Fruit fly (Drosophila melanogaster) whole organism, embryonic: ENCODE data around the gene Pcyt1.
A peak's percentile ranks its signal among the peaks of the same experiment; 100 is the strongest.

Experiments
- Atf-2 ChIP-seq: fragments of 200-800 bp; sonication (Bioruptor generic); optimal IDR thresholded peaks from 2 replicates; lab custom pipeline; 2016; ENCODE audit warnings: missing biosample characterization, missing genetic modification characterization
- B-H1 ChIP-seq: fragments of 200-800 bp; sonication (Bioruptor generic); IDR thresholded peaks from 3 replicates; pipeline ENCODE4 v1.3.6; 2022; ENCODE audit warnings: missing biosample characterization, missing genetic modification characterization
- CG12236 ChIP-seq: fragments of 200-800 bp; sonication (Bioruptor generic); optimal IDR thresholded peaks from 2 replicates; lab custom pipeline; 2016; ENCODE audit warnings: missing biosample characterization, missing genetic modification characterization
- CG12391 ChIP-seq: fragments of 200-800 bp; sonication (Bioruptor generic); optimal IDR thresholded peaks from 3 replicates; lab custom pipeline; 2018; ENCODE audit warnings: missing biosample characterization, mild to moderate bottlenecking, missing genetic modification characterization, moderate library complexity
- CG12942 ChIP-seq: fragments of 200-800 bp; sonication (Bioruptor generic); optimal IDR thresholded peaks from 3 replicates; lab custom pipeline; 2016; ENCODE audit warnings: missing biosample characterization, missing genetic modification characterization
- CG13424 ChIP-seq: fragments of 200-800 bp; sonication (Bioruptor generic); optimal IDR thresholded peaks from 2 replicates; lab custom pipeline; 2019; ENCODE audit warnings: missing biosample characterization, mild to moderate bottlenecking, missing genetic modification characterization, moderate library complexity
- CG13624 ChIP-seq: fragments of 200-800 bp; sonication (Bioruptor generic); optimal IDR thresholded peaks from 2 replicates; lab custom pipeline; 2016; ENCODE audit warnings: missing biosample characterization, missing genetic modification characterization
- CG14441 ChIP-seq: fragments of 200-800 bp; sonication (Bioruptor generic); IDR thresholded peaks from 2 replicates; pipeline ENCODE4 v1.3.6; 2022; ENCODE audit warnings: missing biosample characterization, missing genetic modification characterization
- CG2712 ChIP-seq: fragments of 200-800 bp; optimal IDR thresholded peaks from 3 replicates; lab custom pipeline; 2019; ENCODE audit warnings: missing biosample characterization, mild to moderate bottlenecking, missing genetic modification characterization, moderate library complexity
- CG2875 ChIP-seq: fragments of 200-800 bp; sonication (Bioruptor generic); optimal IDR thresholded peaks from 2 replicates; lab custom pipeline; 2017; ENCODE audit warnings: missing biosample characterization, mild to moderate bottlenecking, missing genetic modification characterization, missing genetic modification reagents
- CG31388 ChIP-seq: fragments of 200-800 bp; sonication (Bioruptor generic); optimal IDR thresholded peaks from 2 replicates; lab custom pipeline; 2016; ENCODE audit warnings: missing biosample characterization, missing genetic modification characterization
- CG31441 ChIP-seq: fragments of 200-800 bp; sonication (Bioruptor generic); IDR thresholded peaks from 2 replicates; pipeline ENCODE4 v1.3.6; 2022; ENCODE audit warnings: missing biosample characterization, missing genetic modification characterization
- CG3407 ChIP-seq: fragments of 200-800 bp; sonication (Bioruptor generic); optimal IDR thresholded peaks from 2 replicates; lab custom pipeline; 2018; ENCODE audit warnings: missing biosample characterization, mild to moderate bottlenecking, missing genetic modification characterization
- CG4424 ChIP-seq: fragments of 200-800 bp; sonication (Bioruptor generic); optimal IDR thresholded peaks from 3 replicates; lab custom pipeline; 2016; ENCODE audit warnings: missing biosample characterization, missing genetic modification characterization
- CG6854 ChIP-seq: fragments of 200-800 bp; sonication (Bioruptor generic); optimal IDR thresholded peaks from 3 replicates; lab custom pipeline; 2017; ENCODE audit warnings: missing biosample characterization, mild to moderate bottlenecking, missing genetic modification characterization
- CG7556 ChIP-seq: fragments of 200-800 bp; sonication (Bioruptor generic); optimal IDR thresholded peaks from 2 replicates; lab custom pipeline; 2017; ENCODE audit warnings: missing biosample characterization, mild to moderate bottlenecking, missing genetic modification characterization
- CG7839 ChIP-seq: fragments of 200-800 bp; sonication (Bioruptor generic); optimal IDR thresholded peaks from 3 replicates; lab custom pipeline; 2018; ENCODE audit warnings: missing biosample characterization, mild to moderate bottlenecking, missing genetic modification characterization, moderate library complexity
- CG9797 ChIP-seq: fragments of 200-800 bp; sonication (Bioruptor generic); optimal IDR thresholded peaks from 3 replicates; lab custom pipeline; 2018; ENCODE audit warnings: missing biosample characterization, mild to moderate bottlenecking, missing genetic modification characterization
- CrebB ChIP-seq: fragments of 200-800 bp; sonication (Bioruptor generic); optimal IDR thresholded peaks from 3 replicates; lab custom pipeline; 2018; ENCODE audit warnings: missing biosample characterization, mild to moderate bottlenecking, missing genetic modification characterization
- Dbx ChIP-seq: fragments of 200-800 bp; sonication (Bioruptor generic); IDR thresholded peaks from 3 replicates; pipeline ENCODE4 v1.3.6; 2022; ENCODE audit warnings: missing biosample characterization, missing genetic modification characterization
- Dip3 ChIP-seq: fragments of 200-800 bp; sonication (Bioruptor generic); optimal IDR thresholded peaks from 3 replicates; lab custom pipeline; 2016; ENCODE audit warnings: missing biosample characterization, missing genetic modification characterization
- Ets65A ChIP-seq: fragments of 200-800 bp; sonication (Bioruptor generic); peaks from one replicate; lab custom pipeline; 2016; ENCODE audit warnings: missing biosample characterization, missing genetic modification characterization
- Gsc ChIP-seq: fragments of 200-800 bp; sonication (Bioruptor generic); IDR thresholded peaks from 2 replicates; pipeline ENCODE4 v1.3.6; 2022; ENCODE audit warnings: missing biosample characterization, missing genetic modification characterization
- HLH3B ChIP-seq: fragments of 200-800 bp; sonication (Bioruptor generic); IDR thresholded peaks from 2 replicates; pipeline ENCODE4 v1.3.6; 2022; ENCODE audit warnings: missing biosample characterization, missing genetic modification characterization
- Hsf ChIP-seq: fragments of 200-800 bp; sonication (Bioruptor generic); optimal IDR thresholded peaks from 3 replicates; lab custom pipeline; 2016; ENCODE audit warnings: missing biosample characterization, missing genetic modification characterization
- MTF-1 ChIP-seq: fragments of 200-800 bp; sonication (Bioruptor generic); optimal IDR thresholded peaks from 2 replicates; lab custom pipeline; 2018; ENCODE audit warnings: missing biosample characterization, mild to moderate bottlenecking, missing genetic modification characterization, borderline replicate concordance
- Meics ChIP-seq: fragments of 200-800 bp; sonication (Bioruptor generic); optimal IDR thresholded peaks from 2 replicates; lab custom pipeline; 2017; ENCODE audit warnings: missing biosample characterization, mild to moderate bottlenecking, missing genetic modification characterization
- Nf-YC ChIP-seq: fragments of 200-800 bp; optimal IDR thresholded peaks from 3 replicates; lab custom pipeline; 2019; ENCODE audit warnings: missing biosample characterization, mild to moderate bottlenecking, missing genetic modification characterization, moderate library complexity
- Poxn ChIP-seq: fragments of 200-800 bp; sonication (Bioruptor generic); IDR thresholded peaks from 2 replicates; pipeline ENCODE4 v1.3.6; 2022; ENCODE audit warnings: missing biosample characterization, missing genetic modification characterization
- Six4 ChIP-seq: fragments of 200-800 bp; sonication (Bioruptor generic); optimal IDR thresholded peaks from 2 replicates; lab custom pipeline; 2016; ENCODE audit warnings: missing biosample characterization, missing genetic modification characterization
- Vsx1 ChIP-seq: fragments of 200-800 bp; sonication (Bioruptor generic); optimal IDR thresholded peaks from 2 replicates; lab custom pipeline; 2017; ENCODE audit warnings: missing biosample characterization, mild to moderate bottlenecking, missing genetic modification characterization, missing genetic modification reagents
- amos ChIP-seq: fragments of 200-800 bp; sonication (Bioruptor generic); IDR thresholded peaks from 2 replicates; pipeline ENCODE4 v1.3.6; 2022; ENCODE audit warnings: missing biosample characterization, missing genetic modification characterization; ENCODE audit not compliant: partially characterized antibody
- aop ChIP-seq: fragments of 200-800 bp; sonication (Bioruptor generic); IDR thresholded peaks from 2 replicates; pipeline ENCODE4 v1.3.6; 2022; ENCODE audit warnings: missing biosample characterization, missing genetic modification characterization
- az2 ChIP-seq: fragments of 200-800 bp; sonication (Bioruptor generic); optimal IDR thresholded peaks from 3 replicates; lab custom pipeline; 2016; ENCODE audit warnings: missing biosample characterization, missing genetic modification characterization
- fd64A ChIP-seq: fragments of 200-800 bp; sonication (Bioruptor generic); optimal IDR thresholded peaks from 3 replicates; lab custom pipeline; 2018; ENCODE audit warnings: missing biosample characterization, mild to moderate bottlenecking, missing genetic modification characterization
- ham ChIP-seq: fragments of 200-800 bp; sonication (Bioruptor generic); IDR thresholded peaks from 2 replicates; pipeline ENCODE4 v1.3.6; 2022; ENCODE audit warnings: missing biosample characterization, missing genetic modification characterization
- inv ChIP-seq: fragments of 200-800 bp; sonication (Bioruptor generic); IDR thresholded peaks from 2 replicates; pipeline ENCODE4 v1.3.6; 2022; ENCODE audit warnings: missing biosample characterization, missing genetic modification characterization; ENCODE audit not compliant: partially characterized antibody
- kay ChIP-seq: fragments of 200-800 bp; sonication (Bioruptor generic); optimal IDR thresholded peaks from 2 replicates; lab custom pipeline; 2016; ENCODE audit warnings: missing biosample characterization, missing genetic modification characterization
- pho ChIP-seq: fragments of 200-800 bp; sonication (Bioruptor generic); optimal IDR thresholded peaks from 2 replicates; lab custom pipeline; 2016; ENCODE audit warnings: missing biosample characterization, missing genetic modification characterization
- prd ChIP-seq, 3 experiments: fragments of >200 bp in 2 of 3; fragments of 200-800 bp in 1 of 3; sonication (Bioruptor generic) in 1 of 3; optimal IDR thresholded peaks in 2 of 3; IDR thresholded peaks in 1 of 3; 2 replicates in 2 of 3; 3 replicates in 1 of 3; pipeline versions ENCODE4 v1.3.6 to Lab custom; 2017 to 2022; ENCODE audit warnings: missing biosample characterization in 1 of 3, missing genetic modification characterization in 1 of 3
- rib ChIP-seq: fragments of 200-800 bp; sonication (Bioruptor generic); IDR thresholded peaks from 2 replicates; pipeline ENCODE4 v1.3.6; 2022; ENCODE audit warnings: missing biosample characterization, missing genetic modification characterization
- run ChIP-seq: fragments of 200-800 bp; sonication (Bioruptor generic); optimal IDR thresholded peaks from 3 replicates; lab custom pipeline; 2018; ENCODE audit warnings: missing biosample characterization, mild to moderate bottlenecking, missing genetic modification characterization
- sima ChIP-seq: fragments of 200-800 bp; sonication (Bioruptor generic); optimal IDR thresholded peaks from 2 replicates; lab custom pipeline; 2016; ENCODE audit warnings: missing biosample characterization, missing genetic modification characterization
- sisA ChIP-seq: fragments of 200-800 bp; sonication (Bioruptor generic); IDR thresholded peaks from 2 replicates; pipeline ENCODE4 v1.3.6; 2022; ENCODE audit warnings: missing biosample characterization, missing genetic modification characterization
- slp2 ChIP-seq: fragments of 200-800 bp; sonication (Bioruptor generic); optimal IDR thresholded peaks from 2 replicates; lab custom pipeline; 2016; ENCODE audit warnings: missing biosample characterization, missing genetic modification characterization
- tap ChIP-seq: fragments of 200-800 bp; optimal IDR thresholded peaks from 3 replicates; lab custom pipeline; 2019; ENCODE audit warnings: missing biosample characterization, mild to moderate bottlenecking, missing genetic modification characterization, moderate library complexity
- tin ChIP-seq: fragments of 200-800 bp; sonication (Bioruptor generic); optimal IDR thresholded peaks from 3 replicates; lab custom pipeline; 2016; ENCODE audit warnings: missing biosample characterization, missing genetic modification characterization
- tio ChIP-seq: fragments of 200-800 bp; sonication (Bioruptor generic); optimal IDR thresholded peaks from 2 replicates; lab custom pipeline; 2017; ENCODE audit warnings: missing biosample characterization, missing genetic modification characterization, inconsistent platforms
- ttk ChIP-seq: fragments of 200-800 bp; sonication (Bioruptor generic); IDR thresholded peaks from 2 replicates; pipeline ENCODE4 v2.1.2; 2022; ENCODE audit warnings: missing biosample characterization, missing genetic modification characterization
- wor ChIP-seq: fragments of 200-800 bp; sonication (Bioruptor generic); IDR thresholded peaks from 2 replicates; pipeline ENCODE4 v1.3.6; 2022; ENCODE audit warnings: missing biosample characterization, missing genetic modification characterization
- yki ChIP-seq: fragments of >200 bp; optimal IDR thresholded peaks from 3 replicates; lab custom pipeline; 2018

Pcyt1 gene

DNA sequence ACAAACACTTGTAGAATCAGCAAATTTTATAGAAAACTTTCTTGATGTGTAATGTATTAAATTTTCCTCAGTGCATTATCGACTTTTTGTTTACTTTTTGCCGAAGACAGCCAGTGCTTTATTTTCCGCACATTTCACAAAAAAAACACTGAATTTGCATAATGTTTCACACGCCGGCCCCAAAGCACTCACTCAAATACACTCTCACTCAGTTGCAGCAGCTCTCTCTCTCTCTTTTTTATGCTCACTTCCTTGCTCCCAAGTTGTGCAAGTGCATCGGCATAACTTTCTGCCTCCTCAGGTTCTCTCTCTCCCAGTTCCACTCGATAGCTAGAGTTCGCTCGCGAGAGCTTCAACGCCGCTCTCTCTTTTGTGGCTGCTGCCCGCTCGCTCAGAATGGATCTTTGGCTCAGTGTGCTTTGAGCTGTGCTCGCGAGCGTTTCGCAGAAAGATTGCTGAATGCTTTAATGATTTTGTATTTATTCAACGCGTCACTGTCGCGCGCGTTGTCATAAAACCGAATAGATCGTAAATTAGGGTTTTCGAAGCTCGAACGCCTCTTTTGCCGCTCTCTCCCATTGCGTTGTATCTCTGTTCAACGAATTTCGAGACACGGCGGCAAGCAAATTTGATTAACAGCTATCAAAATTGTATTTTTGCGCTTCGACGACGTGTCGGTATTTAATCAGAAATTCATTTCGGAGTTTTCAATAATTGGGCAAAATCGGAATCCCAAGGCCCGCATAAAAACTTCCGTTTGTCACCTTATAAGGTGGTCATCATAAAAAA, 40.6 kb downstream of the Pcyt1 start (continued):
- TF ChIP-seq az2 (GFP tag; lab: Kevin White, UChicago) (no peak), sisA (GFP tag; lab: Robert Waterston, UW) (no peak), HLH3B (GFP tag; lab: Robert Waterston, UW) (no peak; the same call in 1 of the 2 replicates), fd64A (GFP tag; lab: Kevin White, UChicago) (no peak), MTF-1 (GFP tag; lab: Kevin White, UChicago) (no peak), CG31388 (GFP tag; lab: Kevin White, UChicago) (no peak), CG9797 (GFP tag; lab: Kevin White, UChicago) (no peak), B-H1 (GFP tag; lab: Robert Waterston, UW) (no peak; the same call in 2 of the 3 replicates), CG31441 (GFP tag; lab: Robert Waterston, UW) (no peak), wor (GFP tag; lab: Robert Waterston, UW) (no peak), slp2 (GFP tag; lab: Kevin White, UChicago) (no peak), CG13424 (tag; lab: Kevin White, UChicago) (no peak), CG3407 (no peak), Poxn (GFP tag; lab: Robert Waterston, UW) (no peak), Vsx1 (GFP tag; lab: Kevin White, UChicago) (no peak), CG2712 (tag; lab: Kevin White, UChicago) (peak; percentile 3), CG12236 (GFP tag; lab: Kevin White, UChicago) (no peak), Hsf (no peak), tin (GFP tag; lab: Kevin White, UChicago) (no peak), CG2875 (GFP tag; lab: Kevin White, UChicago) (no peak), Nf-YC (tag; lab: Kevin White, UChicago) (no peak), Dip3 (GFP tag; lab: Kevin White, UChicago) (no peak), Ets65A (GFP tag; lab: Kevin White, UChicago) (no peak), aop (no peak), ttk (GFP tag; lab: Robert Waterston, UW) (no peak), amos (GFP tag; lab: Robert Waterston, UW) (peak; percentile 50; the same call in 1 of the 2 replicates), rib (GFP tag; lab: Robert Waterston, UW) (peak; percentile 65), tap (tag; lab: Kevin White, UChicago) (no peak), tio (GFP tag; lab: Kevin White, UChicago) (no peak), Dbx (GFP tag; lab: Robert Waterston, UW) (peak; percentile 52; the same call in 1 of the 3 replicates), prd (optimal IDR thresholded peaks at IDR 0.05; lab: Kevin White, UChicago) (no peak), prd (GFP tag; IDR thresholded peaks at IDR 0.05; lab: Robert Waterston, UW) (no peak), Atf-2 (no peak), CG7839 (tag; lab: Kevin White, UChicago) (no peak), CG4424 (GFP tag; lab: Kevin White, UChicago) (no peak), Gsc (GFP tag; lab: Robert Waterston, UW) (no peak), pho (no peak), CG6854 (GFP tag; lab: Kevin White, UChicago) (peak; percentile 50), CG14441 (GFP tag; lab: Robert Waterston, UW) (no peak), inv (peak; percentile 20; the same call in 1 of the 2 replicates), run (tag; lab: Kevin White, UChicago) (no peak), ham (no peak), CG12942 (GFP tag; lab: Kevin White, UChicago) (no peak), Meics (peak; percentile 36), Six4 (GFP tag; lab: Kevin White, UChicago) (no peak), yki (peak; percentile 99), CG12391 (tag; lab: Kevin White, UChicago) (no peak), CG7556 (GFP tag; lab: Kevin White, UChicago) (no peak), sima (GFP tag; lab: Kevin White, UChicago) (no peak), kay (GFP tag; lab: Kevin White, UChicago) (no peak), CG13624 (GFP tag; lab: Kevin White, UChicago) (peak; percentile 68), CrebB (tag; lab: Kevin White, UChicago) (peak; percentile 29)
